Worm (Caenorhabditis elegans): ENCODE measurements around the gene nhr-9.

- no peak for TF ChIP-seq dao-5 (tag; optimal IDR thresholded peaks at IDR 0.05)
- TF ChIP-seq him-1 (tag; optimal IDR thresholded peaks at IDR 0.05): no peak
- no peak for TF ChIP-seq W03F9.2 (tag; optimal IDR thresholded peaks at IDR 0.05)
Measured at ce11 chrIII:7096481-7096880, 1.2 kb downstream of the nhr-9 start.
